Fruit fly (Drosophila melanogaster) whole organism, embryonic: ENCODE results near the gene Cont.

Experiments used
- Bgb ChIP-seq: fragments of 200-800 bp; sonication (Bioruptor generic); IDR thresholded peaks from 2 replicates; pipeline ENCODE4 v1.3.6; 2022; ENCODE audit warnings: missing biosample characterization, missing genetic modification characterization; ENCODE audit not compliant: partially characterized antibody
- CG10147 ChIP-seq: fragments of 200-800 bp; sonication (Bioruptor generic); optimal IDR thresholded peaks from 2 replicates; lab custom pipeline; 2019; ENCODE audit warnings: missing biosample characterization, mild to moderate bottlenecking, missing genetic modification characterization, moderate library complexity
- CG11085 ChIP-seq: fragments of 200-800 bp; sonication (Bioruptor generic); IDR thresholded peaks from 2 replicates; pipeline ENCODE4 v1.3.6; 2022; ENCODE audit warnings: missing biosample characterization, missing genetic modification characterization
- CG12299 ChIP-seq: fragments of 200-800 bp; sonication (Bioruptor generic); optimal IDR thresholded peaks from 2 replicates; lab custom pipeline; 2018; ENCODE audit warnings: missing biosample characterization, mild to moderate bottlenecking, missing genetic modification characterization
- CG1603 ChIP-seq: fragments of 200-800 bp; sonication (Bioruptor generic); optimal IDR thresholded peaks from 2 replicates; lab custom pipeline; 2019; ENCODE audit warnings: missing biosample characterization, mild to moderate bottlenecking, missing genetic modification characterization, moderate library complexity
- CG16813 ChIP-seq: fragments of 200-800 bp; sonication (Bioruptor generic); IDR thresholded peaks from 3 replicates; pipeline ENCODE4 v1.3.6; 2022; ENCODE audit warnings: missing biosample characterization, missing genetic modification characterization; ENCODE audit not compliant: partially characterized antibody
- CG17186 ChIP-seq: fragments of 200-800 bp; sonication (Bioruptor generic); optimal IDR thresholded peaks from 3 replicates; lab custom pipeline; 2017; ENCODE audit warnings: missing biosample characterization, missing genetic modification reagents, missing genetic modification characterization
- CG17829 ChIP-seq: fragments of 200-800 bp; optimal IDR thresholded peaks from 2 replicates; lab custom pipeline; 2019; ENCODE audit warnings: missing biosample characterization, mild to moderate bottlenecking, missing genetic modification characterization, moderate library complexity
- CG1792 ChIP-seq: fragments of 200-800 bp; sonication (Bioruptor generic); optimal IDR thresholded peaks from 2 replicates; lab custom pipeline; 2016; ENCODE audit warnings: missing biosample characterization, missing genetic modification characterization
- CG2889 ChIP-seq: fragments of 200-800 bp; sonication (Bioruptor generic); IDR thresholded peaks from 3 replicates; pipeline ENCODE4 v1.3.6; 2022; ENCODE audit warnings: missing biosample characterization, missing genetic modification characterization
- CG3163 ChIP-seq: fragments of 200-800 bp; sonication (Bioruptor generic); optimal IDR thresholded peaks from 3 replicates; lab custom pipeline; 2016; ENCODE audit warnings: missing biosample characterization, missing genetic modification characterization
- CG3407 ChIP-seq: fragments of 200-800 bp; sonication (Bioruptor generic); optimal IDR thresholded peaks from 2 replicates; lab custom pipeline; 2018; ENCODE audit warnings: missing biosample characterization, mild to moderate bottlenecking, missing genetic modification characterization
- CG42726 ChIP-seq: fragments of 200-800 bp; sonication (Bioruptor generic); IDR thresholded peaks from 2 replicates; pipeline ENCODE4 v1.3.6; 2022; ENCODE audit warnings: missing biosample characterization, missing genetic modification characterization; ENCODE audit not compliant: partially characterized antibody
- CG6254 ChIP-seq: fragments of 200-800 bp; sonication (Bioruptor generic); optimal IDR thresholded peaks from 3 replicates; lab custom pipeline; 2017; ENCODE audit warnings: mild to moderate bottlenecking, missing biosample characterization, missing genetic modification reagents, missing genetic modification characterization
- CG6791 ChIP-seq: fragments of 200-800 bp; sonication (Bioruptor generic); IDR thresholded peaks from 3 replicates; pipeline ENCODE4 v1.3.6; 2022; ENCODE audit warnings: missing biosample characterization, missing genetic modification characterization; ENCODE audit not compliant: partially characterized antibody
- CG8765 ChIP-seq: fragments of 200-800 bp; sonication (Bioruptor generic); IDR thresholded peaks from 2 replicates; pipeline ENCODE4 v1.3.6; 2022; ENCODE audit warnings: missing biosample characterization, missing genetic modification characterization
- CG9215 ChIP-seq: fragments of 200-800 bp; sonication (Bioruptor generic); IDR thresholded peaks from 2 replicates; pipeline ENCODE4 v1.3.6; 2022; ENCODE audit warnings: missing biosample characterization, missing genetic modification characterization
- CG9876 ChIP-seq: fragments of 200-800 bp; sonication (Bioruptor generic); optimal IDR thresholded peaks from 2 replicates; lab custom pipeline; 2016; ENCODE audit warnings: missing biosample characterization, missing genetic modification characterization
- CG9932 ChIP-seq: fragments of 200-800 bp; sonication (Bioruptor generic); IDR thresholded peaks from 2 replicates; pipeline ENCODE4 v1.3.6; 2022; ENCODE audit warnings: missing biosample characterization, missing genetic modification characterization
- CHES-1-like ChIP-seq: fragments of 200-800 bp; sonication (Bioruptor generic); optimal IDR thresholded peaks from 2 replicates; lab custom pipeline; 2016; ENCODE audit warnings: missing biosample characterization, missing genetic modification characterization
- CrebB ChIP-seq: fragments of 200-800 bp; sonication (Bioruptor generic); optimal IDR thresholded peaks from 3 replicates; lab custom pipeline; 2018; ENCODE audit warnings: missing biosample characterization, mild to moderate bottlenecking, missing genetic modification characterization
- Drgx ChIP-seq: fragments of 200-800 bp; sonication (Bioruptor generic); IDR thresholded peaks from 2 replicates; pipeline ENCODE4 v1.3.6; 2022; ENCODE audit warnings: missing biosample characterization, missing genetic modification characterization
- E2f2 ChIP-seq: fragments of 200-800 bp; sonication (Bioruptor generic); IDR thresholded peaks from 2 replicates; pipeline ENCODE4 v1.3.6; 2022; ENCODE audit warnings: missing biosample characterization, missing genetic modification characterization
- ERR ChIP-seq: fragments of 200-800 bp; sonication (Bioruptor generic); optimal IDR thresholded peaks from 2 replicates; lab custom pipeline; 2016; ENCODE audit warnings: missing biosample characterization, missing genetic modification characterization
- HLH4C ChIP-seq: fragments of 200-800 bp; sonication (Bioruptor generic); IDR thresholded peaks from 3 replicates; pipeline ENCODE4 v1.3.6; 2022; ENCODE audit warnings: missing biosample characterization, missing genetic modification characterization; ENCODE audit not compliant: partially characterized antibody
- HLH54F ChIP-seq: fragments of 200-800 bp; sonication (Bioruptor generic); optimal IDR thresholded peaks from 3 replicates; lab custom pipeline; 2016; ENCODE audit warnings: missing biosample characterization, missing genetic modification characterization
- Hmx ChIP-seq: fragments of 200-800 bp; sonication (Bioruptor generic); optimal IDR thresholded peaks from 2 replicates; lab custom pipeline; 2016; ENCODE audit warnings: missing biosample characterization, missing genetic modification characterization
- Hr78 ChIP-seq, 2 experiments: fragments of 200-800 bp in 1 of 2; fragments of >200 bp in 1 of 2; sonication (Bioruptor generic) in 1 of 2; optimal IDR thresholded peaks; 2 replicates each; lab custom pipeline; 2017 to 2019; ENCODE audit warnings: missing biosample characterization in 2 of 2, missing genetic modification characterization in 2 of 2, mild to moderate bottlenecking in 1 of 2, moderate library complexity in 1 of 2
- Hsf ChIP-seq: fragments of 200-800 bp; sonication (Bioruptor generic); optimal IDR thresholded peaks from 3 replicates; lab custom pipeline; 2016; ENCODE audit warnings: missing biosample characterization, missing genetic modification characterization
- Meics ChIP-seq: fragments of 200-800 bp; sonication (Bioruptor generic); optimal IDR thresholded peaks from 2 replicates; lab custom pipeline; 2017; ENCODE audit warnings: missing biosample characterization, mild to moderate bottlenecking, missing genetic modification characterization
- Myb ChIP-seq: fragments of 200-800 bp; sonication (Bioruptor generic); optimal IDR thresholded peaks from 2 replicates; lab custom pipeline; 2016; ENCODE audit warnings: missing biosample characterization, missing genetic modification characterization
- Neu2 ChIP-seq: fragments of 200-800 bp; sonication (Bioruptor generic); optimal IDR thresholded peaks from 3 replicates; lab custom pipeline; 2016; ENCODE audit warnings: missing biosample characterization, missing genetic modification characterization, borderline replicate concordance
- Nf-YA ChIP-seq: fragments of 200-800 bp; sonication (Bioruptor generic); IDR thresholded peaks from 2 replicates; pipeline ENCODE4 v1.3.6; 2022; ENCODE audit warnings: missing biosample characterization, missing genetic modification characterization
- Rfx ChIP-seq: fragments of 200-800 bp; sonication (Bioruptor generic); IDR thresholded peaks from 2 replicates; pipeline ENCODE4 v1.3.6; 2022; ENCODE audit warnings: missing biosample characterization, missing genetic modification characterization
- Sry-β ChIP-seq: fragments of 200-800 bp; sonication (Bioruptor generic); optimal IDR thresholded peaks from 2 replicates; lab custom pipeline; 2018; ENCODE audit warnings: missing biosample characterization, mild to moderate bottlenecking, missing genetic modification characterization, moderate library complexity
- YL-1 ChIP-seq: fragments of 200-800 bp; sonication (Bioruptor generic); optimal IDR thresholded peaks from 3 replicates; lab custom pipeline; 2017; ENCODE audit warnings: missing biosample characterization, mild to moderate bottlenecking, missing genetic modification characterization
- cad ChIP-seq: fragments of >200 bp; optimal IDR thresholded peaks from 2 replicates; lab custom pipeline; 2017; ENCODE audit warnings: missing biosample characterization, missing genetic modification characterization
- chinmo ChIP-seq: fragments of 200-800 bp; sonication (Bioruptor generic); IDR thresholded peaks from 4 replicates; pipeline ENCODE4 v1.3.6; 2022; ENCODE audit warnings: missing biosample characterization, missing genetic modification characterization; ENCODE audit not compliant: partially characterized antibody
- chm ChIP-seq: fragments of 200-800 bp; sonication (Bioruptor generic); IDR thresholded peaks from 2 replicates; pipeline ENCODE4 v1.3.6; 2022; ENCODE audit warnings: missing biosample characterization, missing genetic modification characterization
- crp ChIP-seq, 2 experiments: fragments of 200-800 bp; sonication (Bioruptor generic); optimal IDR thresholded peaks; 2 replicates in 1 of 2; 3 replicates in 1 of 2; lab custom pipeline; 2017; ENCODE audit warnings: missing biosample characterization in 2 of 2, missing genetic modification characterization in 2 of 2, mild to moderate bottlenecking in 1 of 2, moderate library complexity in 1 of 2
- dan ChIP-seq: fragments of 200-800 bp; sonication (Bioruptor generic); IDR thresholded peaks from 2 replicates; pipeline ENCODE4 v1.3.6; 2022; ENCODE audit warnings: missing biosample characterization, missing genetic modification characterization
- fd102C ChIP-seq: fragments of 200-800 bp; sonication (Bioruptor generic); optimal IDR thresholded peaks from 2 replicates; lab custom pipeline; 2018; ENCODE audit warnings: missing biosample characterization, mild to moderate bottlenecking, missing genetic modification characterization, moderate library complexity
- h ChIP-seq: fragments of >200 bp; optimal IDR thresholded peaks from 2 replicates; lab custom pipeline; 2017
- ham ChIP-seq: fragments of 200-800 bp; sonication (Bioruptor generic); IDR thresholded peaks from 2 replicates; pipeline ENCODE4 v1.3.6; 2022; ENCODE audit warnings: missing biosample characterization, missing genetic modification characterization
- mld ChIP-seq: fragments of 200-800 bp; sonication (Bioruptor generic); IDR thresholded peaks from 3 replicates; pipeline ENCODE4 v1.3.6; 2022; ENCODE audit warnings: missing biosample characterization, missing genetic modification characterization; ENCODE audit not compliant: partially characterized antibody
- phol ChIP-seq: fragments of 200-800 bp; sonication (Bioruptor generic); optimal IDR thresholded peaks from 3 replicates; lab custom pipeline; 2018; ENCODE audit warnings: missing biosample characterization, mild to moderate bottlenecking, missing genetic modification characterization, moderate library complexity
- sob ChIP-seq: fragments of 200-800 bp; sonication (Bioruptor generic); IDR thresholded peaks from 2 replicates; pipeline ENCODE4 v1.3.6; 2022; ENCODE audit warnings: missing biosample characterization, missing genetic modification characterization
- zfh1 ChIP-seq: fragments of 200-800 bp; sonication (Bioruptor generic); IDR thresholded peaks from 3 replicates; pipeline ENCODE4 v1.3.6; 2022; ENCODE audit warnings: missing biosample characterization, missing genetic modification characterization

The Cont gene

DNA sequence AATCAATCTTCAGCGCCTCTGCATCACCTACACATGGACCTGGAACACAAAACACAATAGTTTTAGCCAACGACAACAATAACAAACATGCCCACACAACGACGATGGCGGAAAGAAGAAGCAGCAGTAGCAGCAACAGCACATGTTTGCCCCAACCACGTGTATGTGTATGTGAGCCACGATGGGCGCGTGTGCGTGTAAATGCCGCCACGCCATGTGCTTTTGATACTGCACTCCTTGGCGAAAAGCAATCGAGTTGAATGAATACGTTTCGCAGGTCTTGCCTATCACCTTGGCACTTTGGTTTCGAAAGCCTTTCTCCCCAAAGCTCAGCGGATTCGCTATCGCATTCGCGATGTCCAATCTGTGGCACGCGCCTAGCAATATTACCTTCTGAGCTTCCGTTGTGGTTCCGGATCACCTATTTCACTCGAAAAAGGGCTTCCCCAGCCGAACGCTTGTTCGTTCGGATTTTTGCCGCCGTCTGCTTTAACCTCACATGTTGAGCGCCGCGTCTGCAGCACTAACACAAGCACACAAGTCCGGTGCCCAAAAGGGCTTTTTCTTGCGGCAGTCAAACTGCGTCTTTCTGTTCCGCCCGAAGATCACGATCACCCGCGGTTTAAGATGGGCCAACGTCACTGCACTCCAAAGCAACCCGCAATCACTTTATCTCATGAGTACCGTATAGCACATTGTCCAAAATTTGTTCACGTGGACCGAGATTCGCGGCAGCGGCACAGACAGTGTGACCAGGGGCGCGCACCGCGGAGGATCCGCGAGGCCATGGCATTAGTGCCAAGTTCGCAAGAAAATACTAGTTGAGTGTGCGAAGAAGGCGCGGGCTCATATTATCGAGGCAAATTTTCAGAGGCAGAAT, 47.7 kb downstream of the Cont start, which contains the start of gene srl (continued):
- TF ChIP-seq CG17186 (GFP tag; lab: Kevin White, UChicago) (peak; percentile 93), Drgx (GFP tag; lab: Robert Waterston, UW) (no peak), Rfx (GFP tag; lab: Robert Waterston, UW) (peak; percentile 47; the same call in 1 of the 2 replicates), HLH4C (GFP tag; lab: Robert Waterston, UW) (peak; percentile 46; the same call in 2 of the 3 replicates), Nf-YA (GFP tag; lab: Robert Waterston, UW) (no peak), Bgb (GFP tag; lab: Robert Waterston, UW) (0 out of 2 replicates have a peak, but pooled peaks have one; percentile 25), CG6254 (GFP tag; lab: Kevin White, UChicago) (no peak), phol (tag; lab: Kevin White, UChicago) (peak; percentile 33), h (no peak), crp (GFP tag; optimal IDR thresholded peaks at IDR 0.05; lab: Kevin White, UChicago) (no peak), CG12299 (tag; lab: Kevin White, UChicago) (no peak), Meics (GFP tag; lab: Kevin White, UChicago) (no peak), CG17829 (tag; lab: Kevin White, UChicago) (peak; percentile 60), CG1792 (GFP tag; lab: Kevin White, UChicago) (no peak), CrebB (tag; lab: Kevin White, UChicago) (peak; percentile 47), ERR (GFP tag; lab: Kevin White, UChicago) (no peak), CG8765 (GFP tag; lab: Robert Waterston, UW) (no peak), Hr78 (GFP tag; optimal IDR thresholded peaks at IDR 0.05; lab: Kevin White, UChicago) (no peak), chinmo (0 out of 4 replicates have a peak, but pooled peaks have one; percentile 61), chm (GFP tag; lab: Robert Waterston, UW) (no peak), CG6791 (GFP tag; lab: Robert Waterston, UW) (peak; percentile 53; the same call in 2 of the 3 replicates), YL-1 (GFP tag; lab: Kevin White, UChicago) (peak; percentile 94), Hmx (GFP tag; lab: Kevin White, UChicago) (no peak), CG10147 (GFP tag; lab: Kevin White, UChicago) (no peak), CG9932 (GFP tag; lab: Robert Waterston, UW) (no peak), sob (GFP tag; lab: Robert Waterston, UW) (peak; percentile 11; the same call in 1 of the 2 replicates), HLH54F (GFP tag; lab: Kevin White, UChicago) (no peak), dan (no peak), CG2889 (no peak), Neu2 (GFP tag; lab: Kevin White, UChicago) (no peak), CG9876 (GFP tag; lab: Kevin White, UChicago) (no peak), CG16813 (GFP tag; lab: Robert Waterston, UW) (0 out of 3 replicates have a peak, but pooled peaks have one; percentile 19), CG3407 (GFP tag; lab: Kevin White, UChicago) (no peak), CG9215 (GFP tag; lab: Robert Waterston, UW) (no peak), mld (GFP tag; lab: Robert Waterston, UW) (no peak), zfh1 (GFP tag; lab: Robert Waterston, UW) (peak; percentile 35; the same call in 1 of the 3 replicates), ham (GFP tag; lab: Robert Waterston, UW) (no peak), CG1603 (tag; lab: Kevin White, UChicago) (peak; percentile 72), CG3163 (GFP tag; lab: Kevin White, UChicago) (peak; percentile 14), cad (GFP tag; lab: Kevin White, UChicago) (no peak), CG11085 (GFP tag; lab: Robert Waterston, UW) (no peak), Sry-β (GFP tag; lab: Kevin White, UChicago) (no peak), CHES-1-like (peak; percentile 14), CG42726 (GFP tag; lab: Robert Waterston, UW) (0 out of 2 replicates have a peak, but pooled peaks have one; percentile 10), fd102C (no peak), Hsf (GFP tag; lab: Kevin White, UChicago) (no peak), E2f2 (peak; percentile 83), Myb (GFP tag; lab: Kevin White, UChicago) (peak; percentile 23)
